Worm (Caenorhabditis elegans): ENCODE data around the gene C03B1.6.

ce11 chrX:6371192-6372116 is 21.3 kb downstream of the C03B1.6 start:
- TF ChIP-seq zag-1 (tag; optimal IDR thresholded peaks at IDR 0.05): no peak
- TF ChIP-seq pqm-1 (tag; optimal IDR thresholded peaks at IDR 0.05): no peak
- peak; percentile 41 for TF ChIP-seq nhr-77 (tag; optimal IDR thresholded peaks at IDR 0.05)
- TF ChIP-seq jun-1 (tag; optimal IDR thresholded peaks at IDR 0.05): no peak
- TF ChIP-seq nhr-85 (tag): peak; percentile 45
- TF ChIP-seq blmp-1 (tag; optimal IDR thresholded peaks at IDR 0.05): no peak
- TF ChIP-seq unc-62 (GFP tag; optimal IDR thresholded peaks at IDR 0.05): no peak
- TF ChIP-seq skn-1 (tag; optimal IDR thresholded peaks at IDR 0.05): peak; percentile 35
- TF ChIP-seq fkh-8 (tag; optimal IDR thresholded peaks at IDR 0.05): peak; percentile 29
